Fruit fly (Drosophila melanogaster) whole organism, pupa: Measurements from ENCODE around the gene CG42269.

Experiments
- CG17806 ChIP-seq: fragments of 200-800 bp; sonication (Bioruptor generic); optimal IDR thresholded peaks from 2 replicates; lab custom pipeline; 2018; ENCODE audit warnings: missing biosample characterization, mild to moderate bottlenecking, missing genetic modification characterization, moderate library complexity
- CG4496 ChIP-seq: fragments of 200-800 bp; sonication (Bioruptor generic); IDR thresholded peaks from 3 replicates; pipeline ENCODE4 v1.3.6; 2022; ENCODE audit warnings: missing biosample characterization, missing genetic modification characterization
- EcR ChIP-seq: fragments of 200-800 bp; sonication (Bioruptor generic); optimal IDR thresholded peaks from 3 replicates; lab custom pipeline; 2019; ENCODE audit warnings: missing biosample characterization, missing genetic modification characterization, mild to moderate bottlenecking, moderate library complexity, missing genetic modification reagents

- TF ChIP-seq CG17806 (tag; lab: Kevin White, UChicago): no peak
- TF ChIP-seq EcR (GFP tag; lab: Kevin White, UChicago): no peak
- no peak for TF ChIP-seq CG4496 (GFP tag; lab: Robert Waterston, UW)
These were observed 44.8 kb downstream of the CG42269 start for dm6 chr3L:6110673-6111449.
